Worm (Caenorhabditis elegans): ENCODE data around the gene F55G1.1.

Gene F55G1.1

ce11 chrIV:7474826-7475225, 16.7 kb upstream of the F55G1.1 start, which contains the start of gene slc-25A18.2:
Gene slc-25A18.2 (plus strand): TSS chrIV:7475041.
- TF ChIP-seq W03F9.2 (tag; optimal IDR thresholded peaks at IDR 0.05) (no peak), him-1 (tag; optimal IDR thresholded peaks at IDR 0.05) (no peak), dao-5 (tag; optimal IDR thresholded peaks at IDR 0.05) (no peak)

- no peak for TF ChIP-seq dao-5 (tag; optimal IDR thresholded peaks at IDR 0.05)
- no peak for TF ChIP-seq W03F9.2 (tag; optimal IDR thresholded peaks at IDR 0.05)
- no peak for TF ChIP-seq him-1 (tag; optimal IDR thresholded peaks at IDR 0.05)
These were observed 14.4 kb upstream of the F55G1.1 start, which contains the start of gene pycr-4 for ce11 chrIV:7477197-7477596. Gene pycr-4 (minus strand): TSS chrIV:7477297.

- TF ChIP-seq W03F9.2 (tag; optimal IDR thresholded peaks at IDR 0.05) = no peak
- no peak for TF ChIP-seq dao-5 (tag; optimal IDR thresholded peaks at IDR 0.05)
- no peak for TF ChIP-seq him-1 (tag; optimal IDR thresholded peaks at IDR 0.05)
These were observed 13.9 kb upstream of the F55G1.1 start for ce11 chrIV:7477697-7478096.

ce11 chrIV:7478134-7478533, 13.4 kb upstream of the F55G1.1 start, which contains the start of gene rod-1:
Gene rod-1 (plus strand): TSS chrIV:7478452.
- TF ChIP-seq W03F9.2 (tag; optimal IDR thresholded peaks at IDR 0.05) = no peak
- TF ChIP-seq him-1 (tag; optimal IDR thresholded peaks at IDR 0.05) = no peak
- TF ChIP-seq dao-5 (tag; optimal IDR thresholded peaks at IDR 0.05) = no peak

- no peak for TF ChIP-seq W03F9.2 (tag; optimal IDR thresholded peaks at IDR 0.05)
- no peak for TF ChIP-seq him-1 (tag; optimal IDR thresholded peaks at IDR 0.05)
- no peak for TF ChIP-seq dao-5 (tag; optimal IDR thresholded peaks at IDR 0.05)
These were observed 5.2 kb upstream of the F55G1.1 start, which contains the start of the genes his-61 and his-62 for ce11 chrIV:7486201-7486947. Gene his-61 (minus strand): TSS chrIV:7486217. Gene his-62 (plus strand): TSS chrIV:7486545.

- TF ChIP-seq dao-5 (tag; optimal IDR thresholded peaks at IDR 0.05) (peak; percentile 12), W03F9.2 (tag; optimal IDR thresholded peaks at IDR 0.05) (no peak), him-1 (tag; optimal IDR thresholded peaks at IDR 0.05) (no peak)
These were observed 3.8 kb upstream of the F55G1.1 start, which contains the start of the genes his-60 and his-59 for ce11 chrIV:7487554-7488456. Gene his-60 (minus strand): TSS chrIV:7487992. Gene his-59 (plus strand): TSS chrIV:7488249.

ce11 chrIV:7488457-7488783, 3.1 kb upstream of the F55G1.1 start:
- TF ChIP-seq him-1 (tag; optimal IDR thresholded peaks at IDR 0.05) (no peak), dao-5 (tag; optimal IDR thresholded peaks at IDR 0.05) (no peak), W03F9.2 (tag; optimal IDR thresholded peaks at IDR 0.05) (no peak)

ce11 chrIV:7497205-7497604, 5.6 kb downstream of the F55G1.1 start:
- TF ChIP-seq him-1 (tag; optimal IDR thresholded peaks at IDR 0.05) = no peak
- no peak for TF ChIP-seq W03F9.2 (tag; optimal IDR thresholded peaks at IDR 0.05)
- no peak for TF ChIP-seq dao-5 (tag; optimal IDR thresholded peaks at IDR 0.05)

- TF ChIP-seq dao-5 (tag; optimal IDR thresholded peaks at IDR 0.05) = no peak
- TF ChIP-seq W03F9.2 (tag; optimal IDR thresholded peaks at IDR 0.05) = no peak
- TF ChIP-seq him-1 (tag; optimal IDR thresholded peaks at IDR 0.05) = no peak
These were observed 6.2 kb downstream of the F55G1.1 start, which contains the start of gene egas-4 for ce11 chrIV:7497750-7498149. Gene egas-4 (minus strand): TSS chrIV:7497850.

- TF ChIP-seq him-1 (tag; optimal IDR thresholded peaks at IDR 0.05) (no peak), W03F9.2 (tag; optimal IDR thresholded peaks at IDR 0.05) (no peak), dao-5 (tag; optimal IDR thresholded peaks at IDR 0.05) (no peak)
These were observed 7.7 kb downstream of the F55G1.1 start for ce11 chrIV:7499302-7499701.

ce11 chrIV:7500924-7501323, 9.4 kb downstream of the F55G1.1 start:
- no peak for TF ChIP-seq W03F9.2 (tag; optimal IDR thresholded peaks at IDR 0.05)
- TF ChIP-seq dao-5 (tag; optimal IDR thresholded peaks at IDR 0.05) = no peak
- no peak for TF ChIP-seq him-1 (tag; optimal IDR thresholded peaks at IDR 0.05)

ce11 chrIV:7501337-7501736, 9.8 kb downstream of the F55G1.1 start, which contains the start of gene F55G1.15:
Gene F55G1.15 (minus strand): TSS chrIV:7501437.
- no peak for TF ChIP-seq W03F9.2 (tag; optimal IDR thresholded peaks at IDR 0.05)
- TF ChIP-seq him-1 (tag; optimal IDR thresholded peaks at IDR 0.05) = no peak
- no peak for TF ChIP-seq dao-5 (tag; optimal IDR thresholded peaks at IDR 0.05)

ce11 chrIV:7503322-7503721, 11.8 kb downstream of the F55G1.1 start, which contains the start of gene glt-6:
Gene glt-6 (plus strand): TSS chrIV:7503622.
- no peak for TF ChIP-seq dao-5 (tag; optimal IDR thresholded peaks at IDR 0.05)
- no peak for TF ChIP-seq W03F9.2 (tag; optimal IDR thresholded peaks at IDR 0.05)
- TF ChIP-seq him-1 (tag; optimal IDR thresholded peaks at IDR 0.05) = no peak
